Worm (Caenorhabditis elegans) whole organism, L4 larva: ENCODE results near the gene mtcu-2.

ENCODE experiments used
- ceh-62 ChIP-seq: sonication (generic microtip); optimal IDR thresholded peaks from 2 replicates; lab custom pipeline; 2017; ENCODE audit warnings: missing biosample characterization, missing genetic modification characterization
- skn-1 ChIP-seq: fragments of 150-350 bp; optimal IDR thresholded peaks from 2 replicates; lab custom pipeline; 2014; ENCODE audit warnings: missing biosample characterization, missing genetic modification characterization
- ztf-11 ChIP-seq: fragments of 150-350 bp; optimal IDR thresholded peaks from 2 replicates; lab custom pipeline; 2014; ENCODE audit warnings: missing biosample characterization, missing genetic modification characterization

DNA sequence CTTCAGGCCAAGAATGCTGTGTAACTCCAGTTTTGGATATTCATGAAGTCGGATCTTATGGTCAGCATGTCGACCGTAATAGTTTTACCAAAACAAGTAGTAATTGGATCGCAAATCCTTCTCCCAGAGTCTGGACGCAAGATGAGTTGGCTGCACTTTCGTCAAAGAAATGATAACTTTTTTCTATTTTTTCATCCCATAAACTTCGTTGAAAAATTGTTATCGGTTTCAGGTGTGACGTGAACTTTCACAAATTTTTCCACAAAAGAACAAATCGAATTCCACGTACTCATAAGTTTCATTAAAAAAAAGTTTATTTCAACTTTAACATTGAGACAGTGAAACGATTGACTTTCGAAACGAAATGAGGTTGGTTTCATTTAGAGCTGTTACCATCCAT lies 25.1 kb downstream of the mtcu-2 start, which contains the start of gene ZK892.5:
- TF ChIP-seq skn-1 (no peak), ceh-62 (tag; lab: Kevin White, UChicago) (no peak), ztf-11 (tag; lab: Kevin White, UChicago) (no peak)
